Worm (Caenorhabditis elegans): ENCODE data around the gene tpk-1.

The tpk-1 gene

DNA sequence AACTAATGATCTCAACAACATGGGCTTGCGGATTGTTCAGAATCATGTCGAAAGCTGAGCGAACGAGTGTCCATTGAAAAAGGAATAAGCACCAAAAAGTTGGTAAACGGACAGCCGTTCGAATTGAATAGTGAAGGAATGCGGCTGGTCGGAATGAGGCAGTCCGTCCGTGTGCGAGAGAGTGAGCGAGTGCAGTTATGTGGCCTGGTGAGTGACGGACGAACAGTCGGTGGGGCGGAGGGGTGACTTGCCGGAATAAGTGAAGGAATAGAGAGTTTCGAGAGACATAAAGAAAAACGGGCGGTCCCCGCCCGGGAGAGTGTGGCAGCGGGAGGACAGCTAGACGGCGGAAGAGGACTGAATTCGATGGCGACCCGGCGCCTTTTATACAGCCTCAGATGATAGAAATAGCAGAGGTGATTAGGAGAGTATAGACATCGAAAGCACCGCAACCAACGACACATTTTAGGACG, 46.6 kb upstream of the tpk-1 start (continued):
- TF ChIP-seq fkh-10 (GFP tag; optimal IDR thresholded peaks at IDR 0.05) (no peak), nhr-42 (GFP tag; IDR thresholded peaks at IDR 0.05) (peak; percentile 81), saeg-2 (GFP tag; IDR thresholded peaks at IDR 0.05) (peak; percentile 75; the same call in 1 of the 2 replicates), nhr-102 (tag; optimal IDR thresholded peaks at IDR 0.05) (peak; percentile 63), T20F7.1 (GFP tag; optimal IDR thresholded peaks at IDR 0.05) (peak; percentile 51), nhr-28 (tag; optimal IDR thresholded peaks at IDR 0.05) (peak; percentile 81), set-16 (GFP tag; IDR thresholded peaks at IDR 0.05) (peak; percentile 95), ceh-82 (tag; optimal IDR thresholded peaks at IDR 0.05) (no peak), zip-11 (GFP tag; IDR thresholded peaks at IDR 0.05) (peak; percentile 71; the same call in 1 of the 2 replicates), F37D6.2 (tag; optimal IDR thresholded peaks at IDR 0.05) (no peak), dmd-6 (GFP tag; IDR thresholded peaks at IDR 0.05) (peak; percentile 94), nhr-77 (tag; optimal IDR thresholded peaks at IDR 0.05) (peak; percentile 67), dmd-9 (GFP tag; IDR thresholded peaks at IDR 0.05) (0 out of 2 replicates have a peak, but pooled peaks have one; percentile 9), unc-39 (tag; optimal IDR thresholded peaks at IDR 0.05) (no peak), snpc-1.2 (GFP tag; IDR thresholded peaks at IDR 0.05) (peak; percentile 65), madf-9 (GFP tag; conservative IDR thresholded peaks at IDR 0.05) (peak; percentile 79), lsy-2 (tag; optimal IDR thresholded peaks at IDR 0.05) (peak; percentile 27 to 64), zfp-3 (GFP tag; conservative IDR thresholded peaks at IDR 0.05) (peak; percentile 91), spr-1 (tag; optimal IDR thresholded peaks at IDR 0.05) (peak; percentile 43), mes-2 (tag; optimal IDR thresholded peaks at IDR 0.05; ENCODE audit: poor library complexity, severe bottlenecking) (peak; percentile 48), aha-1 (tag) (peak; percentile 98), mxl-3 (GFP tag; optimal IDR thresholded peaks at IDR 0.05) (peak; percentile 89), Y5F2A.4 (GFP tag; optimal IDR thresholded peaks at IDR 0.05) (no peak), daf-16 (GFP tag; optimal IDR thresholded peaks at IDR 0.05) (peak; percentile 40 to 81), daf-16 (tag; optimal IDR thresholded peaks at IDR 0.05) (peak; percentile 34), snpc-4 (tag; optimal IDR thresholded peaks at IDR 0.05) (no peak), zfp-2 (tag; optimal IDR thresholded peaks at IDR 0.05) (no peak), gei-8 (GFP tag; optimal IDR thresholded peaks at IDR 0.05) (peak; percentile 82), aly-2 (tag; optimal IDR thresholded peaks at IDR 0.05) (no peak), hlh-11 (tag; optimal IDR thresholded peaks at IDR 0.05) (peak; percentile 96), dmd-8 (GFP tag; IDR thresholded peaks at IDR 0.05) (peak; percentile 75; the same call in 1 of the 2 replicates), tag-97 (GFP tag; IDR thresholded peaks at IDR 0.05) (no peak), spr-3 (GFP tag; optimal IDR thresholded peaks at IDR 0.05) (peak; percentile 4), ztf-7 (tag; optimal IDR thresholded peaks at IDR 0.05) (no peak), pha-4 (GFP tag; IDR thresholded peaks at IDR 0.05) (peak; percentile 90), pha-4 (tag; optimal IDR thresholded peaks at IDR 0.05) (no peak), cey-2 (tag; optimal IDR thresholded peaks at IDR 0.05; ENCODE audit: borderline replicate concordance, insufficient read depth) (no peak), ZK337.2 (GFP tag; IDR thresholded peaks at IDR 0.05) (no peak), dpl-1 (GFP tag; optimal IDR thresholded peaks at IDR 0.05) (peak; percentile 34), php-3 (GFP tag; IDR thresholded peaks at IDR 0.05) (peak; percentile 68), hmg-1.1 (GFP tag; IDR thresholded peaks at IDR 0.05) (peak; percentile 82), sdz-12 (GFP tag; optimal IDR thresholded peaks at IDR 0.05) (no peak), nhr-237 (tag; optimal IDR thresholded peaks at IDR 0.05) (no peak), nhr-41 (GFP tag; IDR thresholded peaks at IDR 0.05) (peak; percentile 51; the same call in 1 of the 2 replicates), zip-2 (tag; optimal IDR thresholded peaks at IDR 0.05) (no peak), unc-130 (GFP tag; optimal IDR thresholded peaks at IDR 0.05) (no peak), ztf-11 (tag; optimal IDR thresholded peaks at IDR 0.05) (no peak), nhr-76 (tag; optimal IDR thresholded peaks at IDR 0.05) (no peak), R02D3.7 (tag; optimal IDR thresholded peaks at IDR 0.05) (no peak), mdl-1 (tag; optimal IDR thresholded peaks at IDR 0.05) (peak; percentile 39 to 51), tra-1 (GFP tag; IDR thresholded peaks at IDR 0.05) (peak; percentile 82), mep-1 (tag; optimal IDR thresholded peaks at IDR 0.05) (peak; percentile 83)
